Worm (Caenorhabditis elegans) whole organism, young adult: ENCODE measurements around the gene moma-1.

ENCODE experiments used
- F33H1.4 ChIP-seq: fragments of 200-800 bp; sonication (Bioruptor generic); IDR thresholded peaks from 2 replicates; pipeline ENCODE4 v1.3.6; 2022; ENCODE audit warnings: missing genetic modification reagents, missing genetic modification characterization, missing compliant biosample characterization
- F39B2.1 ChIP-seq: fragments of 200-800 bp; sonication (Bioruptor generic); IDR thresholded peaks from 2 replicates; pipeline ENCODE4 v1.3.6; 2022; ENCODE audit warnings: missing genetic modification reagents, missing genetic modification characterization, missing compliant biosample characterization

ce11 chrIII:833711-834442, 18.3 kb downstream of the moma-1 start:
- TF ChIP-seq F33H1.4, result peak; percentile 39; the same call in 1 of the 2 replicates
- no peak for TF ChIP-seq F39B2.1 (GFP tag; lab: Robert Waterston, UW)
